Worm (Caenorhabditis elegans): ENCODE results near the gene F55B12.10.

ce11 chrV:13858906-13859305 lies 19.4 kb downstream of the F55B12.10 start, which contains the start of gene srx-135:
- TF ChIP-seq W03F9.2 (tag; optimal IDR thresholded peaks at IDR 0.05) (no peak), him-1 (tag; optimal IDR thresholded peaks at IDR 0.05) (no peak)
